Fruit fly (Drosophila melanogaster): ENCODE results near the gene apolpp.

dm6 chr4:1064652-1065218 is 4.0 kb downstream of the apolpp start, which contains the start of gene Zyx:
- TF ChIP-seq usp (GFP tag; optimal IDR thresholded peaks at IDR 0.05) (no peak), CG8478 (optimal IDR thresholded peaks at IDR 0.05) (no peak), pan (optimal IDR thresholded peaks at IDR 0.05) (no peak), psq (optimal IDR thresholded peaks at IDR 0.05) (no peak), EcR (GFP tag; optimal IDR thresholded peaks at IDR 0.05) (no peak)

Measured in whole organism.